Fruit fly (Drosophila melanogaster): ENCODE results near the gene Burs.

DNA sequence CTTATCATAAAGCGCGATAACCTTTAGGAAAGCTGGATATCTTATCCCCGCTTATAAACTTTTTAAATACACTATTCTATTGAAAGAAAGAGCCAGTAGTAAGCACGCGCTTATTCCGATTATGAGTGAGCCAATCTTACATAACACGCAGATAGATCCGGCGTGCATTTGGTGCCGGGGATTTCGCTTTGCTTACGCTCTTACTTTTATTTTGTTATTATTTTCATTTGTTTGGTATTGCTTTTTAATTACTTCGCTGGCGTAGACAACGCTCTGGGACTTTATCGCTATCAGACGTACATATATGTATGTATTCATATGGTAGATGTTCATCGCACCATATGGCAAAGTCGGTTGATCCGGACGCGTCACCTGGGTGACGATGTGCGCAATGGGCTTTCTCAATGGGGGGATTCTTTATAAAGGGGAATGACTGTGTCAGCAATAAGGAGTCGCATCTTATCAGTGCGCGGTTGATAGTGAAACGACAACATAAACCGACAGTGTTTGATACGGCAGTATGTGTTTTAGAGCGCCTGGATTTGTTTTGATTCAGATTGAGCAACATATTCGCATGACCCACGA lies 28.5 kb upstream of the Burs start:
- no peak for TF ChIP-seq sd (tag; optimal IDR thresholded peaks at IDR 0.05)
- TF ChIP-seq Rfx (GFP tag; IDR thresholded peaks at IDR 0.05), result no peak
- TF ChIP-seq her (GFP tag; optimal IDR thresholded peaks at IDR 0.05), result no peak
- TF ChIP-seq knrl (GFP tag; IDR thresholded peaks at IDR 0.05; ENCODE audit: partially characterized antibody), result no peak
- TF ChIP-seq CG18599 (GFP tag; optimal IDR thresholded peaks at IDR 0.05), result no peak
- TF ChIP-seq CG4328 (GFP tag; optimal IDR thresholded peaks at IDR 0.05), result no peak
- TF ChIP-seq E2f1 (GFP tag; IDR thresholded peaks at IDR 0.05), result no peak
- TF ChIP-seq cad (GFP tag; optimal IDR thresholded peaks at IDR 0.05), result no peak
- no peak for TF ChIP-seq Dbx (GFP tag; IDR thresholded peaks at IDR 0.05)
- no peak for TF ChIP-seq wor (GFP tag; IDR thresholded peaks at IDR 0.05)
